Fruit fly (Drosophila melanogaster) S2 (cell line): ENCODE measurements around the gene CG14346.

ENCODE experiments used
- CG8478 ChIP-seq: fragments of >200 bp; optimal IDR thresholded peaks from 2 replicates; lab custom pipeline; 2018
- CTCF ChIP-seq, 2 experiments: fragments of >200 bp; optimal IDR thresholded peaks; 2 replicates each; lab custom pipeline; 2018

dm6 chr2L:1393611-1394010 lies 25.8 kb downstream of the CG14346 start:
- TF ChIP-seq CTCF (optimal IDR thresholded peaks at IDR 0.05; lab: Kevin White, UChicago) (no peak), CG8478 (lab: Kevin White, UChicago) (no peak)
